Fruit fly (Drosophila melanogaster): ENCODE data around the gene SLIRP1.

Gene SLIRP1

dm6 chrX:21345036-21345500, 26.0 kb upstream of the SLIRP1 start, which contains the start of gene dod (continued):
- TF ChIP-seq CG3065 (GFP tag; optimal IDR thresholded peaks at IDR 0.05): peak; percentile 9
- no peak for TF ChIP-seq maf-S (GFP tag; optimal IDR thresholded peaks at IDR 0.05)
- peak; percentile 79 for TF ChIP-seq CG16813 (GFP tag; IDR thresholded peaks at IDR 0.05; ENCODE audit: partially characterized antibody)
- TF ChIP-seq grn (GFP tag; optimal IDR thresholded peaks at IDR 0.05): no peak
- no peak for TF ChIP-seq CG7271 (tag; optimal IDR thresholded peaks at IDR 0.05)
- no peak for TF ChIP-seq corto (GFP tag; optimal IDR thresholded peaks at IDR 0.05)
- TF ChIP-seq CG3995 (GFP tag; optimal IDR thresholded peaks at IDR 0.05): peak; percentile 12
- TF ChIP-seq stwl (tag; optimal IDR thresholded peaks at IDR 0.05): peak; percentile 70
- peak; percentile 20 for TF ChIP-seq Side (GFP tag; optimal IDR thresholded peaks at IDR 0.05)
- TF ChIP-seq CG8359 (GFP tag; optimal IDR thresholded peaks at IDR 0.05; ENCODE audit: borderline replicate concordance): no peak
- TF ChIP-seq CG5953 (GFP tag; IDR thresholded peaks at IDR 0.05): no peak
- TF ChIP-seq zen (tag; optimal IDR thresholded peaks at IDR 0.05): peak; percentile 78
- peak; percentile 21 for TF ChIP-seq CG10209 (GFP tag; optimal IDR thresholded peaks at IDR 0.05)
- TF ChIP-seq Bgb (GFP tag; IDR thresholded peaks at IDR 0.05; ENCODE audit: partially characterized antibody): peak; percentile 91
- peak; percentile 43 for TF ChIP-seq CG8924 (tag; optimal IDR thresholded peaks at IDR 0.05)
- TF ChIP-seq CG13424 (tag; optimal IDR thresholded peaks at IDR 0.05): peak; percentile 43
- TF ChIP-seq CG1832 (GFP tag; optimal IDR thresholded peaks at IDR 0.05): no peak
- peak; percentile 45; the same call in 1 of the 3 replicates for TF ChIP-seq CG2199 (GFP tag; IDR thresholded peaks at IDR 0.05)
- TF ChIP-seq CG32772 (GFP tag; IDR thresholded peaks at IDR 0.05): no peak
- no peak for TF ChIP-seq CG3407 (GFP tag; optimal IDR thresholded peaks at IDR 0.05)
- peak; percentile 42 for TF ChIP-seq CG8944 (GFP tag; optimal IDR thresholded peaks at IDR 0.05)
- peak; percentile 75 for TF ChIP-seq lilli (GFP tag; optimal IDR thresholded peaks at IDR 0.05)
- TF ChIP-seq D19A (tag; optimal IDR thresholded peaks at IDR 0.05): no peak
- peak in 1 of 2 experiments; percentile 26 for TF ChIP-seq crp (GFP tag; optimal IDR thresholded peaks at IDR 0.05)
- no peak for TF ChIP-seq Optix (GFP tag; IDR thresholded peaks at IDR 0.05)
- no peak for TF ChIP-seq ro (GFP tag; IDR thresholded peaks at IDR 0.05)
- TF ChIP-seq unc-4 (GFP tag; IDR thresholded peaks at IDR 0.05; ENCODE audit: partially characterized antibody): peak; percentile 79
- peak; percentile 63 for TF ChIP-seq CG12391 (tag; optimal IDR thresholded peaks at IDR 0.05)
- no peak for TF ChIP-seq CG12104 (GFP tag; optimal IDR thresholded peaks at IDR 0.05)
- TF ChIP-seq CG31224 (GFP tag; IDR thresholded peaks at IDR 0.05): no peak
- peak; percentile 35 for TF ChIP-seq CG9727 (GFP tag; optimal IDR thresholded peaks at IDR 0.05)
- TF ChIP-seq CG13123 (GFP tag; optimal IDR thresholded peaks at IDR 0.05): no peak
- TF ChIP-seq mam (GFP tag; optimal IDR thresholded peaks at IDR 0.05): peak; percentile 62
- no peak for TF ChIP-seq tap (tag; optimal IDR thresholded peaks at IDR 0.05)
- TF ChIP-seq CG16863 (GFP tag; optimal IDR thresholded peaks at IDR 0.05): peak; percentile 14
- TF ChIP-seq ems (GFP tag; optimal IDR thresholded peaks at IDR 0.05): peak; percentile 44
- TF ChIP-seq NfI (GFP tag; optimal IDR thresholded peaks at IDR 0.05): peak; percentile 62
- peak; percentile 99 for TF ChIP-seq pzg (GFP tag; optimal IDR thresholded peaks at IDR 0.05)
- no peak for TF ChIP-seq hkb (optimal IDR thresholded peaks at IDR 0.05)
- peak; percentile 41; the same call in 1 of the 2 replicates for TF ChIP-seq hkb (GFP tag; IDR thresholded peaks at IDR 0.05)
- TF ChIP-seq Camta (GFP tag; optimal IDR thresholded peaks at IDR 0.05): peak; percentile 11
- peak; percentile 15 for TF ChIP-seq Bteb2 (GFP tag; optimal IDR thresholded peaks at IDR 0.05)
- TF ChIP-seq CG4617 (GFP tag; optimal IDR thresholded peaks at IDR 0.05; ENCODE audit: borderline replicate concordance): peak; percentile 84
- TF ChIP-seq E2f2 (GFP tag; IDR thresholded peaks at IDR 0.05): peak; percentile 54
- no peak for TF ChIP-seq Asciz (GFP tag; optimal IDR thresholded peaks at IDR 0.05)
- TF ChIP-seq Ets65A (GFP tag): peak; percentile 90
- peak; percentile 63 for TF ChIP-seq Fer1 (GFP tag; optimal IDR thresholded peaks at IDR 0.05)
- no peak for TF ChIP-seq Neu2 (GFP tag; optimal IDR thresholded peaks at IDR 0.05; ENCODE audit: borderline replicate concordance)
- TF ChIP-seq lmd (GFP tag; IDR thresholded peaks at IDR 0.05): peak; percentile 47; the same call in 1 of the 2 replicates
- peak; percentile 15 for TF ChIP-seq CG4424 (GFP tag; optimal IDR thresholded peaks at IDR 0.05)

All from whole organism, embryonic.